Worm (Caenorhabditis elegans): ENCODE measurements around the gene metr-1.

- TF ChIP-seq hmbx-1 (tag; optimal IDR thresholded peaks at IDR 0.05) (no peak), sea-1 (GFP tag; conservative IDR thresholded peaks at IDR 0.05) (no peak), tbx-11 (GFP tag; IDR thresholded peaks at IDR 0.05) (no peak), hnd-1 (tag; optimal IDR thresholded peaks at IDR 0.05) (no peak)
These were observed 4.6 kb downstream of the metr-1 start for ce11 chrII:10930678-10931650.
